Fruit fly (Drosophila melanogaster): ENCODE results near the gene CG12020.
A peak's percentile ranks its signal among the peaks of the same experiment; 100 is the strongest.

Gene CG12020

dm6 chr3L:1755458-1755984 is 41.6 kb upstream of the CG12020 start, which contains the start of gene Cht2:
Cht2 (minus strand) TSS chr3L:1755934.
- peak; percentile 38 for TF ChIP-seq h (GFP tag; optimal IDR thresholded peaks at IDR 0.05)
- TF ChIP-seq dsf (GFP tag; optimal IDR thresholded peaks at IDR 0.05; ENCODE audit: borderline replicate concordance): no peak
- TF ChIP-seq Vsx2 (GFP tag; optimal IDR thresholded peaks at IDR 0.05; ENCODE audit: partially characterized antibody): peak; percentile 86
- TF ChIP-seq sv (GFP tag; optimal IDR thresholded peaks at IDR 0.05): no peak
- TF ChIP-seq dl (GFP tag; optimal IDR thresholded peaks at IDR 0.05; ENCODE audit: insufficient read depth in 1 of 2, partially characterized antibody in 2 of 2): peak in 1 of 2 experiments; percentile 67
- TF ChIP-seq Myc (optimal IDR thresholded peaks at IDR 0.05): no peak
- TF ChIP-seq Sp1 (GFP tag; optimal IDR thresholded peaks at IDR 0.05): peak; percentile 27
- TF ChIP-seq Rel (GFP tag; optimal IDR thresholded peaks at IDR 0.05): peak; percentile 4
- TF ChIP-seq Rel (tag; optimal IDR thresholded peaks at IDR 0.05): peak; percentile 22
- peak; percentile 42 for TF ChIP-seq br (GFP tag; optimal IDR thresholded peaks at IDR 0.05)
- no peak for TF ChIP-seq dmrt93B (GFP tag; optimal IDR thresholded peaks at IDR 0.05)
- no peak for TF ChIP-seq foxo (GFP tag; optimal IDR thresholded peaks at IDR 0.05)
- no peak for TF ChIP-seq OdsH (GFP tag; optimal IDR thresholded peaks at IDR 0.05)
- TF ChIP-seq Dif (GFP tag; optimal IDR thresholded peaks at IDR 0.05; ENCODE audit: partially characterized antibody): peak; percentile 91
- TF ChIP-seq fru (GFP tag; optimal IDR thresholded peaks at IDR 0.05): peak; percentile 38
- TF ChIP-seq N (GFP tag; optimal IDR thresholded peaks at IDR 0.05): no peak
- TF ChIP-seq Hr83 (GFP tag; optimal IDR thresholded peaks at IDR 0.05; ENCODE audit: poor library complexity, severe bottlenecking): no peak
- no peak for TF ChIP-seq rgr (GFP tag; optimal IDR thresholded peaks at IDR 0.05)

- TF ChIP-seq Abd-B (GFP tag; optimal IDR thresholded peaks at IDR 0.05) (no peak), foxo (GFP tag; optimal IDR thresholded peaks at IDR 0.05) (no peak), br (GFP tag; optimal IDR thresholded peaks at IDR 0.05) (no peak), Rel (GFP tag; optimal IDR thresholded peaks at IDR 0.05) (no peak), Rel (tag; optimal IDR thresholded peaks at IDR 0.05) (peak; percentile 86), Hr83 (GFP tag; optimal IDR thresholded peaks at IDR 0.05; ENCODE audit: poor library complexity, severe bottlenecking) (no peak)
These were observed 41.0 kb upstream of the CG12020 start, which contains the start of gene CG8001 for dm6 chr3L:1756143-1756542. CG8001 (plus strand) TSS chr3L:1756159.

DNA sequence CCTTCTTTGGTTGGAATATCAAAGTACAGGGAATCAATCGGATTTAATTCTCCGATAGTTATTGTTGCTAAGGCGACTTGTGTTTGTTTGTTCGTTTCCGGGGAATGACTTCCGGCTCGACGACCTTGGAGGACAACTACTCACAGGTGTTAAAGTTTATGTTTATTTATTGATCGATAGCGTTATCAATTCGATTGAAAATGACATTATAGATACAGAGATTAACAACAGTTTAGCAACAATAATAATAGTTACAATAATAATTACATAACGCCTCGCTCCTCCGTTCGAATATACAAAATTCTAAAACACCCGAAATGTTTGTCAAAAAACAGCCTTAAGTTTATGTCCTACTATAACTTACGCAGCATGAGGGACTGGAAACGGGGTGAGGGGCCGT is 25.4 kb upstream of the CG12020 start, which contains the start of gene Dhc62B:
Gene Dhc62B (minus strand): TSS at position 101 of the 400 bp plus-strand sequence.
- TF ChIP-seq Abd-B (GFP tag; optimal IDR thresholded peaks at IDR 0.05) (no peak), Vsx2 (GFP tag; optimal IDR thresholded peaks at IDR 0.05; ENCODE audit: partially characterized antibody) (no peak), jim (GFP tag; optimal IDR thresholded peaks at IDR 0.05) (no peak), Dfd (GFP tag; optimal IDR thresholded peaks at IDR 0.05) (no peak), brk (GFP tag; optimal IDR thresholded peaks at IDR 0.05) (no peak), br (GFP tag; optimal IDR thresholded peaks at IDR 0.05) (no peak), lola (GFP tag; optimal IDR thresholded peaks at IDR 0.05) (no peak), Dif (GFP tag; optimal IDR thresholded peaks at IDR 0.05; ENCODE audit: partially characterized antibody) (no peak), CrebA (GFP tag; optimal IDR thresholded peaks at IDR 0.05; ENCODE audit: borderline replicate concordance) (no peak), GATAd (GFP tag; optimal IDR thresholded peaks at IDR 0.05) (no peak), OdsH (GFP tag; optimal IDR thresholded peaks at IDR 0.05) (no peak), Mio (GFP tag; optimal IDR thresholded peaks at IDR 0.05) (no peak), Hnf4 (GFP tag; optimal IDR thresholded peaks at IDR 0.05) (no peak), dl (GFP tag; optimal IDR thresholded peaks at IDR 0.05; ENCODE audit: insufficient read depth in 1 of 2, partially characterized antibody in 2 of 2) (no peak), HLH106 (tag; optimal IDR thresholded peaks at IDR 0.05) (no peak)

DNA sequence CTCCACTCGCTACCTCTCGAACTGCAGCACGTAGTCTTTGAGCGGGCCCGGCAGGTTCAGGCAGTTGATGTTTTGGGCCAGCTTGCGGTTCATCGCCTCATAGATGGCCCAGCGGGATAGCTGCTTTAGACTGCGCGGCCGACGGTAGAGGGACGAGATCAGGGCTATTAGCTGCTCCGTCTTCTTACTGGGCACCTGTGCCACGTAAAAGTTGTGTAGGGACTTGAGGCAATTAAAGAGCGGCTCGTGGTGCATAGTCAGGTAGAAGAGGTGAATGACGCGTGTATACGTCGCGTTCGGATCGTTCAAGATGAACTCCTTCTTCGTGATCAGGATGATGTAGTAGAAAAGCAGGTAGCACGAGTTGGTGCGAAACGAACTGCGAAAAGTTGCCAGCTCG is 24.5 kb upstream of the CG12020 start:
- TF ChIP-seq Abd-B (GFP tag; optimal IDR thresholded peaks at IDR 0.05) (no peak), brk (GFP tag; optimal IDR thresholded peaks at IDR 0.05) (no peak), N (GFP tag; optimal IDR thresholded peaks at IDR 0.05) (no peak), CG9705 (GFP tag; optimal IDR thresholded peaks at IDR 0.05) (no peak), CG32264 (GFP tag; optimal IDR thresholded peaks at IDR 0.05) (no peak), OdsH (GFP tag; optimal IDR thresholded peaks at IDR 0.05) (no peak), Hr83 (GFP tag; optimal IDR thresholded peaks at IDR 0.05; ENCODE audit: poor library complexity, severe bottlenecking) (no peak), br (GFP tag; optimal IDR thresholded peaks at IDR 0.05) (no peak), jim (GFP tag; optimal IDR thresholded peaks at IDR 0.05) (no peak), woc (GFP tag; optimal IDR thresholded peaks at IDR 0.05) (no peak), rgr (GFP tag; optimal IDR thresholded peaks at IDR 0.05) (no peak), Mio (GFP tag; optimal IDR thresholded peaks at IDR 0.05) (no peak), CrebA (GFP tag; optimal IDR thresholded peaks at IDR 0.05; ENCODE audit: borderline replicate concordance) (no peak), fru (GFP tag; optimal IDR thresholded peaks at IDR 0.05) (no peak), foxo (GFP tag; optimal IDR thresholded peaks at IDR 0.05) (no peak), Rel (GFP tag; optimal IDR thresholded peaks at IDR 0.05) (no peak), Rel (tag; optimal IDR thresholded peaks at IDR 0.05) (no peak), Jra (GFP tag; optimal IDR thresholded peaks at IDR 0.05) (no peak)

Data from whole organism, wandering third instar larva.